Fruit fly (Drosophila melanogaster): ENCODE data around the gene CG10514.
A peak's percentile ranks its signal among the peaks of the same experiment; 100 is the strongest.

CG10514 gene

dm6 chr3R:25232271-25232989 lies 47.2 kb downstream of the CG10514 start, which contains the start of gene Cad96Cb (continued):
- TF ChIP-seq dati (GFP tag; IDR thresholded peaks at IDR 0.05), result no peak
- TF ChIP-seq dpn (GFP tag; optimal IDR thresholded peaks at IDR 0.05), result peak; percentile 66 to 80
- peak; percentile 0 for TF ChIP-seq grn (GFP tag; optimal IDR thresholded peaks at IDR 0.05)
- peak; percentile 41 for TF ChIP-seq CG10274 (GFP tag; optimal IDR thresholded peaks at IDR 0.05)
- TF ChIP-seq Atf6 (GFP tag; IDR thresholded peaks at IDR 0.05), result peak; percentile 36; the same call in 1 of the 2 replicates
- peak; percentile 68 for TF ChIP-seq Lhr (GFP tag; optimal IDR thresholded peaks at IDR 0.05)
- TF ChIP-seq Dip3 (GFP tag; optimal IDR thresholded peaks at IDR 0.05), result peak; percentile 20
- peak; percentile 56 to 89 for TF ChIP-seq chif (GFP tag; optimal IDR thresholded peaks at IDR 0.05)
- peak; percentile 31 for TF ChIP-seq D19B (GFP tag; optimal IDR thresholded peaks at IDR 0.05)
- TF ChIP-seq lov (optimal IDR thresholded peaks at IDR 0.05), result no peak
- TF ChIP-seq lov (GFP tag; IDR thresholded peaks at IDR 0.05), result no peak
- peak; percentile 86 for TF ChIP-seq gcm (GFP tag; optimal IDR thresholded peaks at IDR 0.05)
- peak; percentile 99 for TF ChIP-seq sens (GFP tag)
- TF ChIP-seq Dfd (GFP tag; optimal IDR thresholded peaks at IDR 0.05), result no peak
- TF ChIP-seq CoRest (tag; optimal IDR thresholded peaks at IDR 0.05), result peak; percentile 90
- TF ChIP-seq Dek (tag; optimal IDR thresholded peaks at IDR 0.05), result peak; percentile 46
- TF ChIP-seq CG11504 (tag; optimal IDR thresholded peaks at IDR 0.05), result peak; percentile 92
- peak; percentile 77 for TF ChIP-seq Abd-B (GFP tag; optimal IDR thresholded peaks at IDR 0.05)
- TF ChIP-seq Oaz (GFP tag; IDR thresholded peaks at IDR 0.05), result 0 out of 2 replicates have a peak, but pooled peaks have one; percentile 42
- peak; percentile 86 for TF ChIP-seq CG12104 (GFP tag; optimal IDR thresholded peaks at IDR 0.05)
- TF ChIP-seq CG10959 (GFP tag; IDR thresholded peaks at IDR 0.05), result peak; percentile 36
- peak; percentile 5 for TF ChIP-seq CG3995 (GFP tag; optimal IDR thresholded peaks at IDR 0.05)
- peak; percentile 40; the same call in 1 of the 2 replicates for TF ChIP-seq CG32532 (GFP tag; IDR thresholded peaks at IDR 0.05)
- TF ChIP-seq Sry-δ (GFP tag; optimal IDR thresholded peaks at IDR 0.05), result peak; percentile 21
- peak; percentile 56 for TF ChIP-seq Usf (GFP tag; optimal IDR thresholded peaks at IDR 0.05)
- peak; percentile 68 for TF ChIP-seq CG30431 (GFP tag; optimal IDR thresholded peaks at IDR 0.05)
- TF ChIP-seq CG15514 (GFP tag; optimal IDR thresholded peaks at IDR 0.05), result peak; percentile 7
- no peak; the same call in 1 of the 2 replicates for TF ChIP-seq ttk (GFP tag; IDR thresholded peaks at IDR 0.05)
- TF ChIP-seq her (GFP tag; optimal IDR thresholded peaks at IDR 0.05), result peak; percentile 37
- TF ChIP-seq nerfin-1 (tag; optimal IDR thresholded peaks at IDR 0.05), result peak; percentile 88
- peak; percentile 78 for TF ChIP-seq Spps (tag; optimal IDR thresholded peaks at IDR 0.05)
- TF ChIP-seq CG32772 (GFP tag; IDR thresholded peaks at IDR 0.05), result no peak
- peak; percentile 79 for TF ChIP-seq pum (GFP tag; optimal IDR thresholded peaks at IDR 0.05)
- TF ChIP-seq CG7839 (tag; optimal IDR thresholded peaks at IDR 0.05), result peak; percentile 90
- peak; percentile 89 for TF ChIP-seq dmrt11E (tag; optimal IDR thresholded peaks at IDR 0.05)
- TF ChIP-seq sc (optimal IDR thresholded peaks at IDR 0.05), result no peak
- TF ChIP-seq sc (GFP tag; optimal IDR thresholded peaks at IDR 0.05), result peak; percentile 87
- TF ChIP-seq exex (tag; optimal IDR thresholded peaks at IDR 0.05), result no peak
- peak; percentile 20 for TF ChIP-seq Hand (GFP tag; optimal IDR thresholded peaks at IDR 0.05)
- no peak for TF ChIP-seq stwl (tag; optimal IDR thresholded peaks at IDR 0.05)
- TF ChIP-seq slp2 (GFP tag; optimal IDR thresholded peaks at IDR 0.05), result peak; percentile 82
- peak; percentile 41 for TF ChIP-seq CG1603 (tag; optimal IDR thresholded peaks at IDR 0.05)
- no peak for TF ChIP-seq CG13624 (GFP tag; optimal IDR thresholded peaks at IDR 0.05)
- TF ChIP-seq ci (GFP tag; IDR thresholded peaks at IDR 0.05), result peak; percentile 63; the same call in 2 of the 3 replicates
- peak; percentile 78 for TF ChIP-seq CG18599 (GFP tag; optimal IDR thresholded peaks at IDR 0.05)
- TF ChIP-seq CG9609 (GFP tag; optimal IDR thresholded peaks at IDR 0.05), result peak; percentile 75
- no peak for TF ChIP-seq sna (GFP tag; IDR thresholded peaks at IDR 0.05; ENCODE audit: partially characterized antibody)
- peak; percentile 82 for TF ChIP-seq CG5245 (GFP tag; optimal IDR thresholded peaks at IDR 0.05)
- TF ChIP-seq CG18011 (GFP tag; optimal IDR thresholded peaks at IDR 0.05), result peak; percentile 35
- peak; percentile 54 for TF ChIP-seq Myb (GFP tag; optimal IDR thresholded peaks at IDR 0.05)
